Worm (Caenorhabditis elegans): ENCODE measurements around the gene fan-1.
A peak's percentile ranks its signal among the peaks of the same experiment; 100 is the strongest.

Gene fan-1

DNA sequence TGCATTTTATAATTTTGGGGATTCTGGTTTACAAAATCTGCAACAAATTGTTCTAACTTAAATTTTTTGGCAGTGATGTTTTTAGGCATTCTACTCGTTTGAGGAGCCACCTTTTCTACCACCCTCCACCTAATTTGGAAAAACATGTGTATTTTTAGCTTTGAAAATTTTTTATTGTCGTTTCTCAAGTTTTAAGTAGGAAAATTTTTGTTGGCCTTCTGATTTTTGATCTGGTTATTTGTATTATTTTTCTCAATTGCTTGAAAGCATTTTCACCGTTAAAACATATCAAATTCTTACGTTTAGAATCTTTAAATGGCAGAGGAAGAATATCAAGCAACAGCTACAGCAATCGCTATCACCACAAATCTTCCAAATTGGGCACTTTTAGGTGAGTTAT is 30.6 kb upstream of the fan-1 start, which contains the start of gene C01G5.7:
Gene C01G5.7 (plus strand): TSS at position 301 of the 400 bp plus-strand sequence.
- TF ChIP-seq ceh-82 (tag; optimal IDR thresholded peaks at IDR 0.05), result no peak
- TF ChIP-seq duxl-1 (tag; optimal IDR thresholded peaks at IDR 0.05; ENCODE audit: poor library complexity), result no peak
- TF ChIP-seq mdl-1 (tag; optimal IDR thresholded peaks at IDR 0.05), result no peak
- no peak for TF ChIP-seq aly-2 (tag; optimal IDR thresholded peaks at IDR 0.05)
- TF ChIP-seq unc-39 (tag; optimal IDR thresholded peaks at IDR 0.05), result no peak
- no peak for TF ChIP-seq hlh-30 (tag; optimal IDR thresholded peaks at IDR 0.05; ENCODE audit: insufficient read depth)
- TF ChIP-seq unc-62 (GFP tag; optimal IDR thresholded peaks at IDR 0.05 in 1 of 2), result no peak
- TF ChIP-seq unc-62 (tag; optimal IDR thresholded peaks at IDR 0.05), result no peak
- no peak for TF ChIP-seq T20F7.1 (GFP tag; optimal IDR thresholded peaks at IDR 0.05)
- no peak for TF ChIP-seq lin-1 (GFP tag; IDR thresholded peaks at IDR 0.05)
- TF ChIP-seq ceh-62 (tag; optimal IDR thresholded peaks at IDR 0.05), result no peak
- TF ChIP-seq zag-1 (tag; optimal IDR thresholded peaks at IDR 0.05), result no peak
- TF ChIP-seq aha-1 (tag), result no peak
- no peak for TF ChIP-seq nhr-237 (tag; optimal IDR thresholded peaks at IDR 0.05)
- no peak for TF ChIP-seq nhr-76 (tag; optimal IDR thresholded peaks at IDR 0.05)
- TF ChIP-seq F37D6.2 (tag; optimal IDR thresholded peaks at IDR 0.05), result no peak
- TF ChIP-seq F10B5.3 (tag; optimal IDR thresholded peaks at IDR 0.05), result no peak
- TF ChIP-seq ZK337.2 (GFP tag; IDR thresholded peaks at IDR 0.05), result no peak
- no peak for TF ChIP-seq T26A8.4 (GFP tag; IDR thresholded peaks at IDR 0.05)

DNA sequence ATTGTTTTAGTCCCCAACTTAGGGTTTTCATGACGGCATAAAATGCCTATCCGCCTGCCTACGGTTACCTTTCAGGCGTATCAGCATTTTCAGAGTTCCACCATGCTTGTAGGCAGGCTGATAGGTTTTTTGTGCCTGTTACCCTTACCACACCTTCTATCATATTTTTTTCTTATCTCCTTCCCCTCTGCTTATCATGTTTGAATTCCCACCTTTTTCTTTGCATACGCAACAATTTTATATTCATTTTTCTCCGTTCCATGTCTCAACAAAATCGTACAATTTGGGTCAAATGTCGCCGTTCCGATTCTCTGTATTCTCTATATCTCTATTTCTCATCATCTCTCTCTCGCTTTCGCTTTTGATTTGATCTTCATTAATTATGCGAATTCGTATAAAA is 28.9 kb upstream of the fan-1 start, which contains the start of gene C01G5.9:
Gene C01G5.9 (plus strand): TSS at position 301 of the 400 bp plus-strand sequence.
- TF ChIP-seq ces-1 (GFP tag; optimal IDR thresholded peaks at IDR 0.05) (no peak), ztf-11 (tag; optimal IDR thresholded peaks at IDR 0.05) (no peak), sdz-12 (GFP tag; optimal IDR thresholded peaks at IDR 0.05) (no peak), ZK546.5 (tag; optimal IDR thresholded peaks at IDR 0.05) (no peak), ctbp-1 (GFP tag; IDR thresholded peaks at IDR 0.05) (no peak), dmd-9 (GFP tag; IDR thresholded peaks at IDR 0.05) (no peak), egl-27 (tag; optimal IDR thresholded peaks at IDR 0.05) (no peak), egl-43 (GFP tag; IDR thresholded peaks at IDR 0.05) (no peak), T20F7.1 (GFP tag; optimal IDR thresholded peaks at IDR 0.05) (no peak), nhr-42 (GFP tag; IDR thresholded peaks at IDR 0.05) (no peak)

DNA sequence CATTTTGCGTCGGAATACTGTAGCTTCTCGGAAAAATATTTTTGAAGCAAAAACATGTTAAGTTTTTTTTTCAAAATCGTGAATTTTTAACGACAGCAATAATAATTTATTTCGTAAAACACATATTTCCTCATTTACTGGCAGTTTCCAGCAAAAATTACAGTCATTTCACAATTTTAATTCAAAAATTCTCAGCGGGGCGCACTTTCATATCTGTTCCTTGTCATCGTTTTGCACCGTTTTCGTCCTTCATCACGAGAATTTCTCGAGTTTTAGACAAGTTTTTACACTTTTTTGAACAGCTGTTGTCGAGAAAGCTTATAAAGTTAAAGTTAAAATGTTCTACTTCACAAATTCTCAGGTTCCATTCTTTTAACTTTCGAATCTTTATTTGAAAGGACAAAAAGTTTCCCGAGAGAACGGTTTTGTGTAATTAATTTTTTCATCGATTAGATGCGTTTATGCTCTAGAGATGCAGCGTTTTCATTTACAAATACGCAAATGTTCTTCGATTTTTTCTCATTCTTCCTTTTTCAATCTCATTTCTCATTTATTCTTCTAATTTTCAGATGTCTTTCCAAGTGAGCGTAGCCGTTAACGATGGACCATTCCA is 26.1 kb upstream of the fan-1 start, which contains the start of gene ddi-1:
Gene ddi-1 (plus strand): TSS at position 563 of the 613 bp plus-strand sequence.
- TF ChIP-seq dmd-6 (GFP tag; IDR thresholded peaks at IDR 0.05) (no peak), lin-38 (GFP tag; IDR thresholded peaks at IDR 0.05) (peak; percentile 33), hlh-30 (tag; optimal IDR thresholded peaks at IDR 0.05; ENCODE audit: insufficient read depth) (peak; percentile 82)

DNA sequence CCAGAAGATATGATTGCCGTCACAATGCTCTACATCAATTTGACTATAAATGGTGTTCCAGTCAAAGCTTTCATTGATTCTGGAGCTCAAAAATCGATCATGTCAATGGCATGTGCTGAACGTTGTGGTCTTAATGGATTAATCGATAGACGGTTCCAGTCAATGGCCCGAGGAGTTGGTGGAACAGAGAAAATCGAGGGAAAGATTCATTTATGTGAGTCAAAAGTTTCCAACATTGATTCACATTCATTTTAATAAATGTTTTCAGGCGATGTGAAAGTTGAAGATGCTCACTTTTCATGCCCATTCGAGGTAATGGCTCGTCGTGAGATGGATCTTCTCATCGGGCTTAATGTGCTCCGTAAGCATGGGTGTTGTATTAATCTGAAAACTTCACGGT is 24.7 kb upstream of the fan-1 start:
- TF ChIP-seq ctbp-1 (GFP tag; IDR thresholded peaks at IDR 0.05), result no peak
- TF ChIP-seq unc-62 (GFP tag; optimal IDR thresholded peaks at IDR 0.05 in 1 of 2), result peak in 1 of 2 experiments; percentile 94
- no peak for TF ChIP-seq unc-62 (tag; optimal IDR thresholded peaks at IDR 0.05)
- no peak for TF ChIP-seq ceh-20 (GFP tag; IDR thresholded peaks at IDR 0.05)
- no peak for TF ChIP-seq lin-15B (tag; optimal IDR thresholded peaks at IDR 0.05)
- TF ChIP-seq Y5F2A.4 (GFP tag; optimal IDR thresholded peaks at IDR 0.05), result no peak

DNA sequence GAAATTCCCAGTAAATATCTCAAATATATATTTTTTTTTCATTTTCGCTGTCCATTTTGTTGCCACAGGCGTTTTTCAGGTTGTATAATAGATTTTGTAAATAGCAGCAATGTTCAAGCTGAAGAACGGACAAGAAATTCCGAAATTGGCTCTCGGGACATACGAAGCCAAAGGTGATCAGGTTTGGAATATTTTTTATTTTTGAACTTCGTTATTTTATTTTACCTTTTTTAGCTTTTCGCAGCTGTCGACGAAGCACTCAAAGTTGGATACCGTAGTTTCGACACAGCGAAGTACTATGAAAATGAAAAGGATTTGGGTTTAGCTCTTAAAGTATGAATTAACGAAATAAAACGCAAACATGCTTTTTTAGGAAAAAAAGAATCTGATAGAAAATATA is 24.0 kb upstream of the fan-1 start, which contains the start of gene C01G5.5:
Gene C01G5.5 (plus strand): TSS at position 80 of the 400 bp plus-strand sequence.
- no peak for TF ChIP-seq attf-4 (tag; optimal IDR thresholded peaks at IDR 0.05)
- peak; percentile 15 for TF ChIP-seq mes-2 (tag; optimal IDR thresholded peaks at IDR 0.05; ENCODE audit: poor library complexity, severe bottlenecking)
- peak; percentile 59 for TF ChIP-seq aha-1 (tag)
- TF ChIP-seq snpc-1.2 (GFP tag; IDR thresholded peaks at IDR 0.05), result 0 out of 2 replicates have a peak, but pooled peaks have one; percentile 32

All from whole organism, L4 larva.